Fruit fly (Drosophila melanogaster) whole organism, embryonic: ENCODE data around the gene Sld5.
A peak's percentile ranks its signal among the peaks of the same experiment; 100 is the strongest.

Source experiments
- Adf1 ChIP-seq: fragments of 200-800 bp; sonication (Bioruptor generic); IDR thresholded peaks from 2 replicates; pipeline ENCODE4 v1.3.6; 2022; ENCODE audit warnings: missing biosample characterization, missing genetic modification characterization
- Asciz ChIP-seq: fragments of 200-800 bp; sonication (Bioruptor generic); optimal IDR thresholded peaks from 2 replicates; lab custom pipeline; 2017; ENCODE audit warnings: missing biosample characterization, mild to moderate bottlenecking, missing genetic modification characterization, missing genetic modification reagents
- Atf6 ChIP-seq: fragments of 200-800 bp; sonication (Bioruptor generic); IDR thresholded peaks from 2 replicates; pipeline ENCODE4 v1.3.6; 2022; ENCODE audit warnings: missing biosample characterization, missing genetic modification characterization
- CG11560 ChIP-seq: fragments of 200-800 bp; sonication (Bioruptor generic); IDR thresholded peaks from 3 replicates; pipeline ENCODE4 v1.3.6; 2022; ENCODE audit warnings: missing biosample characterization, missing genetic modification characterization
- CG11695 ChIP-seq: fragments of 200-800 bp; sonication (Bioruptor generic); IDR thresholded peaks from 3 replicates; pipeline ENCODE4 v1.3.6; 2022; ENCODE audit warnings: missing biosample characterization, missing genetic modification characterization
- CG12769 ChIP-seq: fragments of 200-800 bp; sonication (Bioruptor generic); optimal IDR thresholded peaks from 2 replicates; lab custom pipeline; 2019; ENCODE audit warnings: missing biosample characterization, mild to moderate bottlenecking, missing genetic modification characterization, moderate library complexity
- CG14667 ChIP-seq: fragments of 200-800 bp; sonication (Bioruptor generic); IDR thresholded peaks from 2 replicates; pipeline ENCODE4 v1.3.6; 2022; ENCODE audit warnings: missing biosample characterization, missing genetic modification characterization
- CG15514 ChIP-seq: fragments of 200-800 bp; sonication (Bioruptor generic); optimal IDR thresholded peaks from 3 replicates; lab custom pipeline; 2017; ENCODE audit warnings: missing biosample characterization, missing genetic modification characterization, mild to moderate bottlenecking, moderate library complexity, missing genetic modification reagents
- CG15601 ChIP-seq: fragments of 200-800 bp; sonication (Bioruptor generic); optimal IDR thresholded peaks from 3 replicates; lab custom pipeline; 2019; ENCODE audit warnings: missing biosample characterization, mild to moderate bottlenecking, missing genetic modification characterization, moderate library complexity
- CG17912 ChIP-seq: fragments of 200-800 bp; sonication (Bioruptor generic); optimal IDR thresholded peaks from 2 replicates; lab custom pipeline; 2018; ENCODE audit warnings: missing biosample characterization, mild to moderate bottlenecking, missing genetic modification characterization
- CG18599 ChIP-seq: fragments of 200-800 bp; sonication (Bioruptor generic); optimal IDR thresholded peaks from 3 replicates; lab custom pipeline; 2017; ENCODE audit warnings: missing biosample characterization, missing genetic modification characterization, mild to moderate bottlenecking, moderate library complexity, missing genetic modification reagents
- CG2199 ChIP-seq: fragments of 200-800 bp; sonication (Bioruptor generic); IDR thresholded peaks from 3 replicates; pipeline ENCODE4 v1.3.6; 2022; ENCODE audit warnings: missing biosample characterization, missing genetic modification characterization
- CG33557 ChIP-seq: fragments of 200-800 bp; sonication (Bioruptor generic); optimal IDR thresholded peaks from 2 replicates; lab custom pipeline; 2019; ENCODE audit warnings: missing biosample characterization, mild to moderate bottlenecking, missing genetic modification characterization, moderate library complexity
- CG3407 ChIP-seq: fragments of 200-800 bp; sonication (Bioruptor generic); optimal IDR thresholded peaks from 2 replicates; lab custom pipeline; 2018; ENCODE audit warnings: missing biosample characterization, mild to moderate bottlenecking, missing genetic modification characterization
- CG42726 ChIP-seq: fragments of 200-800 bp; sonication (Bioruptor generic); IDR thresholded peaks from 2 replicates; pipeline ENCODE4 v1.3.6; 2022; ENCODE audit warnings: missing biosample characterization, missing genetic modification characterization; ENCODE audit not compliant: partially characterized antibody
- CG7271 ChIP-seq: fragments of 200-800 bp; sonication (Bioruptor generic); optimal IDR thresholded peaks from 2 replicates; lab custom pipeline; 2018; ENCODE audit warnings: missing biosample characterization, mild to moderate bottlenecking, missing genetic modification characterization, moderate library complexity
- CG7556 ChIP-seq: fragments of 200-800 bp; sonication (Bioruptor generic); optimal IDR thresholded peaks from 2 replicates; lab custom pipeline; 2017; ENCODE audit warnings: missing biosample characterization, mild to moderate bottlenecking, missing genetic modification characterization
- CG8765 ChIP-seq: fragments of 200-800 bp; sonication (Bioruptor generic); IDR thresholded peaks from 2 replicates; pipeline ENCODE4 v1.3.6; 2022; ENCODE audit warnings: missing biosample characterization, missing genetic modification characterization
- CG9727 ChIP-seq: fragments of 200-800 bp; sonication (Bioruptor generic); optimal IDR thresholded peaks from 3 replicates; lab custom pipeline; 2017; ENCODE audit warnings: missing biosample characterization, mild to moderate bottlenecking, missing genetic modification characterization
- CTCF ChIP-seq: fragments of 200-800 bp; sonication (Bioruptor generic); optimal IDR thresholded peaks from 2 replicates; lab custom pipeline; 2017; ENCODE audit warnings: missing biosample characterization, mild to moderate bottlenecking, missing genetic modification characterization, moderate library complexity
- Chrac-16 ChIP-seq: fragments of 200-800 bp; sonication (Bioruptor generic); optimal IDR thresholded peaks from 3 replicates; lab custom pipeline; 2016; ENCODE audit warnings: missing biosample characterization, missing genetic modification characterization
- CoRest ChIP-seq: fragments of 200-800 bp; sonication (Bioruptor generic); optimal IDR thresholded peaks from 3 replicates; lab custom pipeline; 2018; ENCODE audit warnings: missing biosample characterization, mild to moderate bottlenecking, missing genetic modification characterization, moderate library complexity
- Doc3 ChIP-seq: fragments of 200-800 bp; sonication (Bioruptor generic); IDR thresholded peaks from 3 replicates; pipeline ENCODE4 v1.3.6; 2022; ENCODE audit warnings: missing biosample characterization, missing genetic modification characterization; ENCODE audit not compliant: partially characterized antibody
- HLH4C ChIP-seq: fragments of 200-800 bp; sonication (Bioruptor generic); IDR thresholded peaks from 3 replicates; pipeline ENCODE4 v1.3.6; 2022; ENCODE audit warnings: missing biosample characterization, missing genetic modification characterization; ENCODE audit not compliant: partially characterized antibody
- Hr39 ChIP-seq: fragments of >200 bp; optimal IDR thresholded peaks from 2 replicates; lab custom pipeline; 2017
- Lim3 ChIP-seq: fragments of 200-800 bp; sonication (Bioruptor generic); IDR thresholded peaks from 2 replicates; pipeline ENCODE4 v1.3.6; 2022; ENCODE audit warnings: missing biosample characterization, missing genetic modification characterization
- Ptx1 ChIP-seq: fragments of 200-800 bp; sonication (Bioruptor generic); IDR thresholded peaks from 2 replicates; pipeline ENCODE4 v1.3.6; 2022; ENCODE audit warnings: missing biosample characterization, missing genetic modification characterization
- Xrp1 ChIP-seq: fragments of 200-800 bp; sonication (Bioruptor generic); IDR thresholded peaks from 2 replicates; pipeline ENCODE4 v1.3.6; 2022; ENCODE audit warnings: missing biosample characterization, missing genetic modification characterization
- bowl ChIP-seq: fragments of 200-800 bp; sonication (Bioruptor generic); IDR thresholded peaks from 2 replicates; pipeline ENCODE4 v1.3.6; 2022; ENCODE audit warnings: missing biosample characterization, missing genetic modification characterization
- br ChIP-seq: fragments of >200 bp; optimal IDR thresholded peaks from 2 replicates; lab custom pipeline; 2017
- cg ChIP-seq: fragments of 200-800 bp; sonication (Bioruptor generic); optimal IDR thresholded peaks from 3 replicates; lab custom pipeline; 2019; ENCODE audit warnings: missing biosample characterization, mild to moderate bottlenecking, missing genetic modification characterization, moderate library complexity
- ci ChIP-seq: fragments of 200-800 bp; sonication (Bioruptor generic); IDR thresholded peaks from 3 replicates; pipeline ENCODE4 v1.3.6; 2022; ENCODE audit warnings: missing biosample characterization, missing genetic modification characterization
- corto ChIP-seq: fragments of 200-800 bp; sonication (Bioruptor generic); optimal IDR thresholded peaks from 2 replicates; lab custom pipeline; 2016; ENCODE audit warnings: missing biosample characterization, mild to moderate bottlenecking, missing genetic modification characterization, moderate library complexity
- dysf ChIP-seq: fragments of 200-800 bp; sonication (Bioruptor generic); IDR thresholded peaks from 3 replicates; pipeline ENCODE4 v1.3.6; 2022; ENCODE audit warnings: missing biosample characterization, missing genetic modification characterization
- eyg ChIP-seq: fragments of 200-800 bp; sonication (Bioruptor generic); optimal IDR thresholded peaks from 3 replicates; lab custom pipeline; 2016; ENCODE audit warnings: missing biosample characterization, missing genetic modification characterization
- gcm2 ChIP-seq: fragments of 200-800 bp; sonication (Bioruptor generic); optimal IDR thresholded peaks from 2 replicates; lab custom pipeline; 2016; ENCODE audit warnings: missing biosample characterization, missing genetic modification characterization
- gsb-n ChIP-seq: fragments of 200-800 bp; sonication (Bioruptor generic); optimal IDR thresholded peaks from 3 replicates; lab custom pipeline; 2018; ENCODE audit warnings: missing biosample characterization, mild to moderate bottlenecking, missing genetic modification characterization
- ham ChIP-seq: fragments of 200-800 bp; sonication (Bioruptor generic); IDR thresholded peaks from 2 replicates; pipeline ENCODE4 v1.3.6; 2022; ENCODE audit warnings: missing biosample characterization, missing genetic modification characterization
- mam ChIP-seq: fragments of 200-800 bp; sonication (Bioruptor generic); optimal IDR thresholded peaks from 3 replicates; lab custom pipeline; 2016; ENCODE audit warnings: missing biosample characterization, missing genetic modification characterization
- nerfin-2 ChIP-seq: fragments of 200-800 bp; sonication (Bioruptor generic); IDR thresholded peaks from 2 replicates; pipeline ENCODE4 v1.3.6; 2022; ENCODE audit warnings: missing biosample characterization, missing genetic modification characterization; ENCODE audit not compliant: partially characterized antibody
- phol ChIP-seq: fragments of 200-800 bp; sonication (Bioruptor generic); optimal IDR thresholded peaks from 3 replicates; lab custom pipeline; 2018; ENCODE audit warnings: missing biosample characterization, mild to moderate bottlenecking, missing genetic modification characterization, moderate library complexity
- pzg ChIP-seq: fragments of 200-800 bp; sonication (Bioruptor generic); optimal IDR thresholded peaks from 3 replicates; lab custom pipeline; 2018; ENCODE audit warnings: missing biosample characterization, mild to moderate bottlenecking, missing genetic modification characterization, moderate library complexity
- row ChIP-seq: fragments of 200-800 bp; sonication (Bioruptor generic); IDR thresholded peaks from 3 replicates; pipeline ENCODE4 v1.3.6; 2022; ENCODE audit warnings: missing biosample characterization, missing genetic modification characterization
- sc ChIP-seq, 3 experiments: fragments of >200 bp in 2 of 3; fragments of 200-800 bp in 1 of 3; sonication (Bioruptor generic) in 1 of 3; optimal IDR thresholded peaks; 2 replicates in 2 of 3; 3 replicates in 1 of 3; lab custom pipeline; 2017; ENCODE audit warnings: mild to moderate bottlenecking in 1 of 3, missing biosample characterization in 1 of 3, missing genetic modification characterization in 1 of 3, missing genetic modification reagents in 1 of 3
- sisA ChIP-seq: fragments of 200-800 bp; sonication (Bioruptor generic); IDR thresholded peaks from 2 replicates; pipeline ENCODE4 v1.3.6; 2022; ENCODE audit warnings: missing biosample characterization, missing genetic modification characterization
- slp2 ChIP-seq: fragments of 200-800 bp; sonication (Bioruptor generic); optimal IDR thresholded peaks from 2 replicates; lab custom pipeline; 2016; ENCODE audit warnings: missing biosample characterization, missing genetic modification characterization
- so ChIP-seq: fragments of 200-800 bp; sonication (Bioruptor generic); IDR thresholded peaks from 3 replicates; pipeline ENCODE4 v1.3.6; 2022; ENCODE audit warnings: missing biosample characterization, missing genetic modification characterization
- twi ChIP-seq: fragments of 200-800 bp; optimal IDR thresholded peaks from 2 replicates; lab custom pipeline; 2019; ENCODE audit warnings: missing biosample characterization, mild to moderate bottlenecking, missing genetic modification characterization, moderate library complexity
- yki ChIP-seq: fragments of >200 bp; optimal IDR thresholded peaks from 3 replicates; lab custom pipeline; 2018

Gene Sld5

dm6 chr3R:26036153-26037144, 19.9 kb downstream of the Sld5 start (continued):
- TF ChIP-seq Hr39 (lab: Kevin White, UChicago) (no peak), CG7271 (tag; lab: Kevin White, UChicago) (peak; percentile 90), CG9727 (GFP tag; lab: Kevin White, UChicago) (peak; percentile 98), Asciz (GFP tag; lab: Kevin White, UChicago) (peak; percentile 89), Ptx1 (peak; percentile 71), CG7556 (peak; percentile 97), CG15514 (GFP tag; lab: Kevin White, UChicago) (no peak), nerfin-2 (GFP tag; lab: Robert Waterston, UW) (no peak), Xrp1 (GFP tag; lab: Robert Waterston, UW) (peak; percentile 88; the same call in 1 of the 2 replicates), cg (GFP tag; lab: Kevin White, UChicago) (peak; percentile 64), twi (peak; percentile 95), ci (GFP tag; lab: Robert Waterston, UW) (peak; percentile 57; the same call in 2 of the 3 replicates), phol (tag; lab: Kevin White, UChicago) (peak; percentile 97), CG15601 (peak; percentile 97), gsb-n (tag; lab: Kevin White, UChicago) (peak; percentile 97), CG17912 (GFP tag; lab: Kevin White, UChicago) (no peak), Adf1 (GFP tag; lab: Robert Waterston, UW) (no peak), sc (optimal IDR thresholded peaks at IDR 0.05; lab: Kevin White, UChicago) (no peak), sc (GFP tag; optimal IDR thresholded peaks at IDR 0.05; lab: Kevin White, UChicago) (peak; percentile 93), Chrac-16 (GFP tag; lab: Kevin White, UChicago) (peak; percentile 86), slp2 (GFP tag; lab: Kevin White, UChicago) (peak; percentile 73), Lim3 (GFP tag; lab: Robert Waterston, UW) (no peak), CG11695 (GFP tag; lab: Robert Waterston, UW) (peak; percentile 83), CG2199 (GFP tag; lab: Robert Waterston, UW) (peak; percentile 83), CG42726 (no peak), HLH4C (GFP tag; lab: Robert Waterston, UW) (no peak), CG14667 (GFP tag; lab: Robert Waterston, UW) (0 out of 2 replicates have a peak, but pooled peaks have one; percentile 27), corto (GFP tag; lab: Kevin White, UChicago) (peak; percentile 75), CTCF (peak; percentile 57), gcm2 (GFP tag; lab: Kevin White, UChicago) (peak; percentile 42), CG3407 (GFP tag; lab: Kevin White, UChicago) (peak; percentile 90), br (no peak), pzg (GFP tag; lab: Kevin White, UChicago) (no peak), Atf6 (GFP tag; lab: Robert Waterston, UW) (no peak), bowl (GFP tag; lab: Robert Waterston, UW) (no peak), ham (GFP tag; lab: Robert Waterston, UW) (no peak), CoRest (peak; percentile 96), mam (GFP tag; lab: Kevin White, UChicago) (peak; percentile 30), CG8765 (GFP tag; lab: Robert Waterston, UW) (peak; percentile 48), CG11560 (no peak), row (peak; percentile 82), CG33557 (GFP tag; lab: Kevin White, UChicago) (peak; percentile 100), so (GFP tag; lab: Robert Waterston, UW) (peak; percentile 45; the same call in 1 of the 3 replicates), CG12769 (tag; lab: Kevin White, UChicago) (peak; percentile 37), CG18599 (peak; percentile 78), yki (peak; percentile 87), dysf (peak; percentile 74; the same call in 2 of the 3 replicates), sisA (peak; percentile 53; the same call in 1 of the 2 replicates), Doc3 (GFP tag; lab: Robert Waterston, UW) (no peak), eyg (GFP tag; lab: Kevin White, UChicago) (no peak)
